Worm (Caenorhabditis elegans) whole organism, late embryonic: Measurements from ENCODE around the gene tbb-6.

Experiments
- C08G9.2 ChIP-seq: sonication (generic microtip); optimal IDR thresholded peaks from 2 replicates; lab custom pipeline; 2016; ENCODE audit warnings: mild to moderate bottlenecking, missing genetic modification characterization, moderate library complexity, missing compliant biosample characterization
- F13H6.1 ChIP-seq: sonication (generic microtip); optimal IDR thresholded peaks from 2 replicates; lab custom pipeline; 2016; ENCODE audit warnings: missing genetic modification characterization, missing compliant biosample characterization
- K02D7.2 ChIP-seq: sonication (generic microtip); optimal IDR thresholded peaks from 2 replicates; lab custom pipeline; 2017; ENCODE audit warnings: mild to moderate bottlenecking, missing genetic modification characterization, missing compliant biosample characterization
- K09A11.1 ChIP-seq: sonication (generic microtip); optimal IDR thresholded peaks from 2 replicates; lab custom pipeline; 2017; ENCODE audit warnings: antibody characterized with exemption, mild to moderate bottlenecking, missing genetic modification characterization, missing compliant biosample characterization; ENCODE audit not compliant: insufficient read depth
- ama-1 ChIP-seq: fragments of 150-350 bp; optimal IDR thresholded peaks from 2 replicates; lab custom pipeline; 2014
- ceh-14 ChIP-seq: sonication (generic microtip); optimal IDR thresholded peaks from 2 replicates; lab custom pipeline; 2016; ENCODE audit warnings: missing genotype, missing genetic modification characterization, missing compliant biosample characterization
- ceh-18 ChIP-seq: sonication (generic microtip); optimal IDR thresholded peaks from 2 replicates; lab custom pipeline; 2016; ENCODE audit warnings: missing genetic modification characterization, missing compliant biosample characterization
- ceh-45 ChIP-seq: fragments of 200-800 bp; sonication (Bioruptor generic); IDR thresholded peaks from 2 replicates; pipeline ENCODE4 v1.3.6; 2022; ENCODE audit warnings: missing genetic modification reagents, missing genetic modification characterization, missing compliant biosample characterization
- ceh-9 ChIP-seq: sonication (generic microtip); optimal IDR thresholded peaks from 2 replicates; lab custom pipeline; 2016; ENCODE audit warnings: mild to moderate bottlenecking, missing genetic modification characterization, inconsistent platforms, missing compliant biosample characterization
- dmd-4 ChIP-seq: sonication (generic microtip); optimal IDR thresholded peaks from 2 replicates; lab custom pipeline; 2016; ENCODE audit warnings: borderline replicate concordance, missing genetic modification characterization, missing compliant biosample characterization
- dve-1 ChIP-seq: sonication (generic microtip); optimal IDR thresholded peaks from 2 replicates; lab custom pipeline; 2017; ENCODE audit warnings: antibody characterized with exemption, mild to moderate bottlenecking, missing genetic modification characterization, missing compliant biosample characterization
- ets-4 ChIP-seq: sonication (generic microtip); optimal IDR thresholded peaks from 2 replicates; lab custom pipeline; 2016; ENCODE audit warnings: missing genetic modification characterization, missing compliant biosample characterization
- eyg-1 ChIP-seq: sonication (generic microtip); optimal IDR thresholded peaks from 2 replicates; lab custom pipeline; 2016; ENCODE audit warnings: missing genotype, missing genetic modification characterization, missing compliant biosample characterization
- fax-1 ChIP-seq: sonication (generic microtip); optimal IDR thresholded peaks from 2 replicates; lab custom pipeline; 2016; ENCODE audit warnings: missing genotype, missing genetic modification characterization, missing compliant biosample characterization
- fkh-10 ChIP-seq: fragments of 150-350 bp; optimal IDR thresholded peaks from 2 replicates; lab custom pipeline; 2014; ENCODE audit warnings: missing biosample characterization, missing genetic modification reagents, missing genetic modification characterization
- fkh-6 ChIP-seq: sonication (generic microtip); optimal IDR thresholded peaks from 2 replicates; lab custom pipeline; 2016; ENCODE audit warnings: missing genetic modification characterization, missing compliant biosample characterization
- gmeb-2 ChIP-seq: sonication (generic microtip); optimal IDR thresholded peaks from 2 replicates; lab custom pipeline; 2016; ENCODE audit warnings: missing genetic modification characterization, inconsistent platforms, missing compliant biosample characterization
- hlh-13 ChIP-seq: fragments of 200-800 bp; sonication (Bioruptor generic); optimal IDR thresholded peaks from 2 replicates; lab custom pipeline; 2018; ENCODE audit warnings: mild to moderate bottlenecking, missing genetic modification characterization, missing compliant biosample characterization
- hlh-6 ChIP-seq: sonication (generic microtip); optimal IDR thresholded peaks from 2 replicates; lab custom pipeline; 2016; ENCODE audit warnings: missing genotype, missing genetic modification characterization, missing compliant biosample characterization
- lim-6 ChIP-seq: sonication (generic microtip); optimal IDR thresholded peaks from 2 replicates; lab custom pipeline; 2016; ENCODE audit warnings: missing genetic modification characterization, missing compliant biosample characterization
- lin-11 ChIP-seq: fragments of 200-800 bp; sonication (Bioruptor generic); optimal IDR thresholded peaks from 2 replicates; lab custom pipeline; 2018; ENCODE audit warnings: mild to moderate bottlenecking, missing genetic modification characterization, missing compliant biosample characterization
- npax-4 ChIP-seq: sonication (generic microtip); optimal IDR thresholded peaks from 2 replicates; lab custom pipeline; 2016; ENCODE audit warnings: missing genetic modification characterization, missing compliant biosample characterization
- pat-9 ChIP-seq: fragments of 200-800 bp; sonication (Bioruptor generic); optimal IDR thresholded peaks from 2 replicates; lab custom pipeline; 2018; ENCODE audit warnings: mild to moderate bottlenecking, missing genetic modification characterization, moderate library complexity, missing compliant biosample characterization
- pax-1 ChIP-seq: fragments of 150-350 bp; optimal IDR thresholded peaks from 2 replicates; lab custom pipeline; 2014; ENCODE audit warnings: missing biosample characterization, missing genetic modification characterization
- pha-2 ChIP-seq: sonication (generic microtip); optimal IDR thresholded peaks from 2 replicates; lab custom pipeline; 2017; ENCODE audit warnings: mild to moderate bottlenecking, missing genetic modification characterization, missing compliant biosample characterization
- pha-4 ChIP-seq: fragments of 150-350 bp; optimal IDR thresholded peaks from 2 replicates; lab custom pipeline; 2018; ENCODE audit warnings: missing biosample characterization, missing genetic modification reagents, missing genetic modification characterization
- pqm-1 ChIP-seq: sonication (generic microtip); optimal IDR thresholded peaks from 2 replicates; lab custom pipeline; 2016; ENCODE audit warnings: missing genetic modification characterization, missing compliant biosample characterization
- pros-1 ChIP-seq: fragments of 150-350 bp; optimal IDR thresholded peaks from 2 replicates; lab custom pipeline; 2014; ENCODE audit warnings: missing biosample characterization, missing genetic modification reagents, missing genetic modification characterization
- rnt-1 ChIP-seq: sonication (generic microtip); optimal IDR thresholded peaks from 2 replicates; lab custom pipeline; 2016; ENCODE audit warnings: missing genetic modification characterization, missing compliant biosample characterization
- sox-4 ChIP-seq: sonication (generic microtip); optimal IDR thresholded peaks from 2 replicates; lab custom pipeline; 2017; ENCODE audit warnings: mild to moderate bottlenecking, missing genetic modification characterization, inconsistent platforms, missing compliant biosample characterization
- syd-9 ChIP-seq: sonication (generic microtip); optimal IDR thresholded peaks from 2 replicates; lab custom pipeline; 2016; ENCODE audit warnings: mild to moderate bottlenecking, missing genetic modification characterization, moderate library complexity, missing compliant biosample characterization
- tbx-2 ChIP-seq: sonication (generic microtip); optimal IDR thresholded peaks from 2 replicates; lab custom pipeline; 2016; ENCODE audit warnings: missing genetic modification characterization, missing compliant biosample characterization
- unc-42 ChIP-seq: sonication (generic microtip); optimal IDR thresholded peaks from 2 replicates; lab custom pipeline; 2016; ENCODE audit warnings: missing genotype, missing genetic modification characterization, missing compliant biosample characterization
- unc-55 ChIP-seq: sonication (generic microtip); optimal IDR thresholded peaks from 2 replicates; lab custom pipeline; 2017; ENCODE audit warnings: missing biosample characterization, missing genetic modification reagents, missing genetic modification characterization
- unc-86 ChIP-seq: sonication (generic microtip); optimal IDR thresholded peaks from 2 replicates; lab custom pipeline; 2016; ENCODE audit warnings: missing genetic modification characterization, missing compliant biosample characterization
- zip-5 ChIP-seq: sonication (generic microtip); optimal IDR thresholded peaks from 2 replicates; lab custom pipeline; 2016; ENCODE audit warnings: missing genetic modification characterization, missing compliant biosample characterization
- ztf-16 ChIP-seq: sonication (generic microtip); optimal IDR thresholded peaks from 2 replicates; lab custom pipeline; 2017; ENCODE audit warnings: missing genetic modification characterization, missing compliant biosample characterization

The tbb-6 gene

DNA sequence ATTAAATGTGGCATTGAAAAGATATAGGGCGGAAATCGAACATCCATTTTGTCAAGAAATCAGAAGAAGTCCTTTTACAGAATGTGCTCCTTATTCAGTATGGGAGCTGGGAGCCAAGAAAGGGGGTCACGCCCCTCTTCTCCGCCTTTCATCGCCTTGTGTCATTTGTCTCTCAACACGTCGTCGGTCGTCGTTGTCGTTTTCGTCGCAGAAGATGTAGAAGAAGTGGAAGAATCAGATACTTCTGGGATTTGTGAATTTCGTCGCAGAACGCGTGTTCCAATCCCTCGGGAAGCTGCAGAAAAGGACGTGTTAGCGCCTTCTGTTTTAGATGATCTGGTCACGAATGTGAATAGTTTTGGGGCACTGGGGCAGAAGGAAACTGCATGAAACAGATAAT, 15.6 kb downstream of the tbb-6 start, which contains the start of gene bnc-1:
Gene bnc-1, minus strand, starts transcription at position 101 of the 400 bp plus-strand sequence.
- TF ChIP-seq pros-1 (tag; lab: Kevin White, UChicago), result no peak
- TF ChIP-seq fax-1 (tag; lab: Kevin White, UChicago), result no peak
- no peak for TF ChIP-seq unc-42 (tag; lab: Kevin White, UChicago)
- no peak for TF ChIP-seq ceh-14 (tag; lab: Kevin White, UChicago)
- TF ChIP-seq dve-1 (tag; lab: Kevin White, UChicago), result no peak
- TF ChIP-seq ceh-18 (tag; lab: Kevin White, UChicago), result no peak
- TF ChIP-seq pqm-1 (tag; lab: Kevin White, UChicago), result no peak
- no peak for TF ChIP-seq unc-86

DNA sequence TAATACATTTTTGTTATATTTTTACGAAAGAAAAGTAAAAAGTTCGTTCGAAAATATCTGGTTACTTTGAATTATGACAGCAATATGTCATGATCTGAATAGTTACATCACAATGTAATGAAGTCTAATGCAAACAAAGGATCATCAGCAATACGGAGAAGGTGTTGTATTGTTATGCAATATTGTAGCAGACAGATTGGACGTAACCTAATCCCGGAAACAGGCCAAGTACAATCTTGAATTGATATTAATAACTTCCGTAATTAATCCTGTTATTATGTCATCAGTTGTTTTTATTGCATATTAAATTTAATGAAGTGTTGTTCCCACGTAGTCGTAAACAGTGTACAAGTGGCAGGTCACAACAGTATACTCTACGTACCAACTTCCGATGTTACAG, 20.2 kb downstream of the tbb-6 start:
- no peak for TF ChIP-seq ztf-16 (tag; lab: Kevin White, UChicago)
- no peak for TF ChIP-seq hlh-6 (tag; lab: Kevin White, UChicago)
- TF ChIP-seq pax-1 (tag; lab: Kevin White, UChicago), result no peak
- TF ChIP-seq sox-4 (tag; lab: Kevin White, UChicago), result no peak
- TF ChIP-seq unc-55, result no peak
- no peak for TF ChIP-seq zip-5
- no peak for TF ChIP-seq tbx-2 (tag; lab: Kevin White, UChicago)
- TF ChIP-seq rnt-1 (tag; lab: Kevin White, UChicago), result no peak
- TF ChIP-seq fkh-6 (tag; lab: Kevin White, UChicago), result no peak
- TF ChIP-seq dmd-4 (tag; lab: Kevin White, UChicago), result no peak
- no peak for TF ChIP-seq fkh-10 (GFP tag; lab: Kevin White, UChicago)

DNA sequence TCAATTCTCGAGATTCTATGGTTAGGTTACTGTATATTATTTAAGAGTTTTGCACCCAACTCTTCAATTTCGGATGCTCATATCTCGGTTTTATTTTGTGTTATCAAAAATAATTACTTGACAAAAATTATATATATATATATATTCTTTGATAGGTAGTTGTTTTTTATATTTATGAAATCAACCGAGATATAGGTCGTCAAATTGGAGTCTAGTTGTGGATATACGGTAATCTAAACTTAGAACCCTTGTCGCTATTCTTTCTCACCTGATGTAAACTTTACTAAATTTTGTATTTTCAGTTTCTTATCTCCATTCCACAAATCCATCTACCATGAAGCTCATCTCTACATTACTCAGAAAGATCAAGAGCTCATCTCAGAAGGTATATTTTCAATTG, 21.9 kb downstream of the tbb-6 start, which contains the start of gene F55C5.10:
Gene F55C5.10, plus strand, starts transcription at position 301 of the 400 bp plus-strand sequence.
- no peak for TF ChIP-seq ama-1
- no peak for TF ChIP-seq K02D7.2
- TF ChIP-seq ets-4, result no peak
- no peak for TF ChIP-seq lin-11 (tag; lab: Kevin White, UChicago)
- TF ChIP-seq pha-2 (tag; lab: Kevin White, UChicago), result no peak
- TF ChIP-seq pqm-1 (tag; lab: Kevin White, UChicago), result no peak
- no peak for TF ChIP-seq tbx-2 (tag; lab: Kevin White, UChicago)
- no peak for TF ChIP-seq sox-4 (tag; lab: Kevin White, UChicago)
- TF ChIP-seq ceh-9 (tag; lab: Kevin White, UChicago), result no peak
- no peak for TF ChIP-seq gmeb-2 (tag; lab: Kevin White, UChicago)
- TF ChIP-seq pat-9 (tag; lab: Kevin White, UChicago), result no peak

DNA sequence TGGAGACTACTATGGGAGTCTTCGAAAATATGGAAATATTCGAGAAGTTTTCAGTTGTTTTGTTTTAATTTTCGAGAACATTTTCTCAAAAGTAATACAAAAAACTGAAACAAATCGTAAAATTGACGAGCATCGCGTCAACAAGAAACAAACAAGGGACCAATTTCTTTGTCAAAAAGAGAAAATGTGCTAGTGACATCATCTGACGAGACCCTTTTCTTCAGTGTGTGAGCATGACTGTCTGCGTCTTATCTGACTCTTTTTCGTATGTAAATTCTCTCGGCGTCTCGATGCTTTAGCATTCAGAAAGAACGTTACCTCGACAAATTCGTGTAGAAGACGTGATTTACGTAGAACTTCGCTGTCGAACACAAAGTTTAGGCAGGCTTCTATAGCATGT, 26.3 kb downstream of the tbb-6 start:
- TF ChIP-seq unc-42 (tag; lab: Kevin White, UChicago) (no peak), C08G9.2 (tag; lab: Kevin White, UChicago) (no peak), lin-11 (tag; lab: Kevin White, UChicago) (no peak), gmeb-2 (tag; lab: Kevin White, UChicago) (no peak), lim-6 (tag; lab: Kevin White, UChicago) (no peak), pha-4 (no peak), ceh-45 (GFP tag; lab: Robert Waterston, UW) (no peak), zip-5 (no peak), ets-4 (no peak), npax-4 (tag; lab: Kevin White, UChicago) (no peak), ztf-16 (tag; lab: Kevin White, UChicago) (no peak), K02D7.2 (no peak), syd-9 (tag; lab: Kevin White, UChicago) (no peak), hlh-13 (no peak), F13H6.1 (tag; lab: Kevin White, UChicago) (no peak), K09A11.1 (tag; lab: Kevin White, UChicago) (no peak), eyg-1 (tag; lab: Kevin White, UChicago) (no peak), fax-1 (tag; lab: Kevin White, UChicago) (no peak)
- TF ChIP-seq, all 69 proteins: peak for 0
